Worm (Caenorhabditis elegans): Measurements from ENCODE around the gene arf-5.

Gene arf-5

ce11 chrIV:7943272-7943671 is 39.1 kb upstream of the arf-5 start:
- peak; percentile 33 for TF ChIP-seq nfya-1 (tag; optimal IDR thresholded peaks at IDR 0.05; ENCODE audit: insufficient read depth)
- TF ChIP-seq tbx-2 (tag; optimal IDR thresholded peaks at IDR 0.05): no peak
- peak; percentile 76 for TF ChIP-seq nhr-25 (tag; optimal IDR thresholded peaks at IDR 0.05)
- TF ChIP-seq lin-39 (tag; optimal IDR thresholded peaks at IDR 0.05): peak; percentile 19
- TF ChIP-seq nhr-23 (tag; optimal IDR thresholded peaks at IDR 0.05): peak; percentile 9

ce11 chrIV:7946457-7946856 is 35.9 kb upstream of the arf-5 start, which contains the start of gene czw-1:
czw-1 (minus strand) TSS chrIV:7946825.
- TF ChIP-seq elt-2 (tag; optimal IDR thresholded peaks at IDR 0.05): no peak
- no peak for TF ChIP-seq lin-15B (tag; optimal IDR thresholded peaks at IDR 0.05)
- no peak for TF ChIP-seq nhr-23 (tag; optimal IDR thresholded peaks at IDR 0.05)
- TF ChIP-seq eor-1 (tag; optimal IDR thresholded peaks at IDR 0.05): no peak
- no peak for TF ChIP-seq unc-39 (tag; optimal IDR thresholded peaks at IDR 0.05)
- TF ChIP-seq pha-4 (tag; optimal IDR thresholded peaks at IDR 0.05): no peak
- no peak for TF ChIP-seq elt-1 (tag; optimal IDR thresholded peaks at IDR 0.05)
- no peak for TF ChIP-seq tbx-2 (tag; optimal IDR thresholded peaks at IDR 0.05)
- TF ChIP-seq zag-1 (tag; optimal IDR thresholded peaks at IDR 0.05): no peak

- TF ChIP-seq snpc-4 (tag; optimal IDR thresholded peaks at IDR 0.05): peak; percentile 19
- TF ChIP-seq lin-39 (tag; optimal IDR thresholded peaks at IDR 0.05): peak; percentile 66
- peak; percentile 57 for TF ChIP-seq lsy-12 (tag; optimal IDR thresholded peaks at IDR 0.05)
- TF ChIP-seq lin-15B (tag; optimal IDR thresholded peaks at IDR 0.05): peak; percentile 69
- TF ChIP-seq pha-4 (tag; optimal IDR thresholded peaks at IDR 0.05): peak; percentile 66
- TF ChIP-seq nhr-23 (tag; optimal IDR thresholded peaks at IDR 0.05): peak; percentile 67
- TF ChIP-seq nfya-1 (tag; optimal IDR thresholded peaks at IDR 0.05; ENCODE audit: insufficient read depth): peak; percentile 85
- peak; percentile 7 for TF ChIP-seq nhr-43 (tag; optimal IDR thresholded peaks at IDR 0.05; ENCODE audit: poor library complexity, severe bottlenecking)
- peak; percentile 56 for TF ChIP-seq hmg-11 (tag; optimal IDR thresholded peaks at IDR 0.05)
- TF ChIP-seq elt-2 (tag; optimal IDR thresholded peaks at IDR 0.05): peak; percentile 52
Observed at ce11 chrIV:7946899-7947499, 35.3 kb upstream of the arf-5 start, which contains the start of gene F20D12.12. F20D12.12 (plus strand) TSS chrIV:7947440.

ce11 chrIV:7948290-7948689 is 34.0 kb upstream of the arf-5 start, which contains the start of gene mcm-3AP:
mcm-3AP (plus strand) TSS chrIV:7948672.
- peak; percentile 58 for TF ChIP-seq nfya-1 (tag; optimal IDR thresholded peaks at IDR 0.05; ENCODE audit: insufficient read depth)
- TF ChIP-seq hmg-11 (tag; optimal IDR thresholded peaks at IDR 0.05): peak; percentile 13
- TF ChIP-seq elt-2 (tag; optimal IDR thresholded peaks at IDR 0.05): peak; percentile 26

- no peak for TF ChIP-seq daf-12 (tag; optimal IDR thresholded peaks at IDR 0.05)
- TF ChIP-seq unc-62 (GFP tag; optimal IDR thresholded peaks at IDR 0.05): no peak
- TF ChIP-seq jun-1 (tag; optimal IDR thresholded peaks at IDR 0.05): no peak
Observed at ce11 chrIV:7954006-7954405, 28.3 kb upstream of the arf-5 start.

- TF ChIP-seq skn-1 (tag; optimal IDR thresholded peaks at IDR 0.05) (no peak), nhr-67 (tag; optimal IDR thresholded peaks at IDR 0.05) (no peak), lin-39 (tag; optimal IDR thresholded peaks at IDR 0.05) (no peak), daf-12 (tag; optimal IDR thresholded peaks at IDR 0.05) (no peak), R02D3.7 (tag; optimal IDR thresholded peaks at IDR 0.05) (no peak), hmg-11 (tag; optimal IDR thresholded peaks at IDR 0.05) (no peak), jun-1 (tag; optimal IDR thresholded peaks at IDR 0.05) (no peak), pha-4 (tag; optimal IDR thresholded peaks at IDR 0.05) (no peak), nhr-76 (tag; optimal IDR thresholded peaks at IDR 0.05) (no peak), elt-2 (tag; optimal IDR thresholded peaks at IDR 0.05) (no peak), zag-1 (tag; optimal IDR thresholded peaks at IDR 0.05) (no peak), ama-1 (optimal IDR thresholded peaks at IDR 0.05) (no peak), pqm-1 (tag; optimal IDR thresholded peaks at IDR 0.05) (no peak)
Observed at ce11 chrIV:7955849-7956248, 26.5 kb upstream of the arf-5 start, which contains the start of gene ceh-19. ceh-19 (minus strand) TSS chrIV:7955949.

- TF ChIP-seq ztf-11 (tag; optimal IDR thresholded peaks at IDR 0.05) (no peak), elt-2 (tag; optimal IDR thresholded peaks at IDR 0.05) (peak; percentile 22)
Observed at ce11 chrIV:7956643-7957317, 25.5 kb upstream of the arf-5 start, which contains the start of gene csr-1. csr-1 (plus strand) TSS chrIV:7957267.
